Fruit fly (Drosophila melanogaster): ENCODE results near the gene Nplp4.

The Nplp4 gene

dm6 chr2L:1980708-1981339, 27.4 kb upstream of the Nplp4 start, which contains the start of the genes CG15356 and CG15362 (continued):
- TF ChIP-seq pan (optimal IDR thresholded peaks at IDR 0.05) (no peak), pan (GFP tag; optimal IDR thresholded peaks at IDR 0.05 in 1 of 2, IDR thresholded peaks at IDR 0.05 in 1 of 2) (peak in 1 of 2 experiments; percentile 60), vvl (GFP tag; IDR thresholded peaks at IDR 0.05) (peak; percentile 67), bcd (GFP tag; optimal IDR thresholded peaks at IDR 0.05) (peak; percentile 62), az2 (GFP tag; optimal IDR thresholded peaks at IDR 0.05) (peak; percentile 16), fd3F (GFP tag; optimal IDR thresholded peaks at IDR 0.05) (no peak), CG6683 (GFP tag; optimal IDR thresholded peaks at IDR 0.05) (peak; percentile 10), CTCF (GFP tag; optimal IDR thresholded peaks at IDR 0.05) (peak; percentile 17), CG3995 (GFP tag; optimal IDR thresholded peaks at IDR 0.05) (peak; percentile 88), CG9215 (GFP tag; IDR thresholded peaks at IDR 0.05) (peak; percentile 20; the same call in 1 of the 2 replicates), CG3838 (GFP tag; optimal IDR thresholded peaks at IDR 0.05) (no peak), mam (GFP tag; optimal IDR thresholded peaks at IDR 0.05) (peak; percentile 15), CG33557 (GFP tag; optimal IDR thresholded peaks at IDR 0.05) (peak; percentile 18), kay (GFP tag; optimal IDR thresholded peaks at IDR 0.05) (no peak), CG32772 (GFP tag; IDR thresholded peaks at IDR 0.05) (no peak), CG6791 (GFP tag; IDR thresholded peaks at IDR 0.05; ENCODE audit: partially characterized antibody) (peak; percentile 99), CG14014 (GFP tag; IDR thresholded peaks at IDR 0.05) (no peak), CG14710 (tag; optimal IDR thresholded peaks at IDR 0.05) (peak; percentile 63), MTF-1 (GFP tag; optimal IDR thresholded peaks at IDR 0.05; ENCODE audit: borderline replicate concordance) (no peak)

- TF ChIP-seq CG34224 (GFP tag; IDR thresholded peaks at IDR 0.05; ENCODE audit: partially characterized antibody) = peak; percentile 52
- TF ChIP-seq CG10979 (tag; optimal IDR thresholded peaks at IDR 0.05) = peak; percentile 9
- TF ChIP-seq CG1603 (tag; optimal IDR thresholded peaks at IDR 0.05) = peak; percentile 25
- 0 out of 3 replicates have a peak, but pooled peaks have one; percentile 9 for TF ChIP-seq ci (GFP tag; IDR thresholded peaks at IDR 0.05)
- peak; percentile 28 for TF ChIP-seq Dp (GFP tag; optimal IDR thresholded peaks at IDR 0.05)
- peak; percentile 38; the same call in 1 of the 2 replicates for TF ChIP-seq tna (GFP tag; IDR thresholded peaks at IDR 0.05; ENCODE audit: partially characterized antibody)
- no peak for TF ChIP-seq bigmax (GFP tag; optimal IDR thresholded peaks at IDR 0.05)
- TF ChIP-seq ttk (GFP tag; IDR thresholded peaks at IDR 0.05) = no peak
- TF ChIP-seq CG14050 (GFP tag; IDR thresholded peaks at IDR 0.05) = no peak
- TF ChIP-seq CG7271 (tag; optimal IDR thresholded peaks at IDR 0.05) = no peak
- TF ChIP-seq CG32532 (GFP tag; IDR thresholded peaks at IDR 0.05) = peak; percentile 22; the same call in 1 of the 2 replicates
- TF ChIP-seq Doc3 (GFP tag; IDR thresholded peaks at IDR 0.05; ENCODE audit: partially characterized antibody) = peak; percentile 48
- TF ChIP-seq Med (GFP tag) = peak; percentile 42
- TF ChIP-seq HLH4C (GFP tag; IDR thresholded peaks at IDR 0.05; ENCODE audit: partially characterized antibody) = peak; percentile 57; the same call in 2 of the 3 replicates
- no peak for TF ChIP-seq CG33557 (GFP tag; optimal IDR thresholded peaks at IDR 0.05)
- 0 out of 2 replicates have a peak, but pooled peaks have one; percentile 24 for TF ChIP-seq ara (GFP tag; IDR thresholded peaks at IDR 0.05)
- peak; percentile 64 for TF ChIP-seq amos (GFP tag; IDR thresholded peaks at IDR 0.05; ENCODE audit: partially characterized antibody)
- TF ChIP-seq CG15514 (GFP tag; optimal IDR thresholded peaks at IDR 0.05) = peak; percentile 29
- peak; percentile 18 for TF ChIP-seq CG17829 (tag; optimal IDR thresholded peaks at IDR 0.05)
- peak; percentile 13 for TF ChIP-seq B-H2 (GFP tag; optimal IDR thresholded peaks at IDR 0.05)
- TF ChIP-seq zen2 (GFP tag; IDR thresholded peaks at IDR 0.05; ENCODE audit: partially characterized antibody) = peak; percentile 48; the same call in 2 of the 3 replicates
- peak; percentile 15 for TF ChIP-seq CoRest (tag; optimal IDR thresholded peaks at IDR 0.05)
- TF ChIP-seq pb (GFP tag; optimal IDR thresholded peaks at IDR 0.05) = no peak
- peak; percentile 22 for TF ChIP-seq HmgZ (tag; optimal IDR thresholded peaks at IDR 0.05)
- TF ChIP-seq tin (GFP tag; optimal IDR thresholded peaks at IDR 0.05) = peak; percentile 8
- TF ChIP-seq CG9727 (GFP tag; optimal IDR thresholded peaks at IDR 0.05) = no peak
- TF ChIP-seq Xbp1 (GFP tag; optimal IDR thresholded peaks at IDR 0.05) = peak; percentile 25
- TF ChIP-seq Ets65A (GFP tag) = peak; percentile 92
- peak; percentile 30; the same call in 1 of the 2 replicates for TF ChIP-seq CG14441 (GFP tag; IDR thresholded peaks at IDR 0.05)
- TF ChIP-seq Rfx (GFP tag; IDR thresholded peaks at IDR 0.05) = no peak
Measured at dm6 chr2L:1981726-1982367, 26.4 kb upstream of the Nplp4 start, which contains the start of gene CG7289. Gene CG7289, plus strand, starts transcription at chr2L:1982217.

Data from whole organism, embryonic.